Comparison of ENCODE assay signal across 3 fruit fly cellular contexts in the genomic region with DNA sequence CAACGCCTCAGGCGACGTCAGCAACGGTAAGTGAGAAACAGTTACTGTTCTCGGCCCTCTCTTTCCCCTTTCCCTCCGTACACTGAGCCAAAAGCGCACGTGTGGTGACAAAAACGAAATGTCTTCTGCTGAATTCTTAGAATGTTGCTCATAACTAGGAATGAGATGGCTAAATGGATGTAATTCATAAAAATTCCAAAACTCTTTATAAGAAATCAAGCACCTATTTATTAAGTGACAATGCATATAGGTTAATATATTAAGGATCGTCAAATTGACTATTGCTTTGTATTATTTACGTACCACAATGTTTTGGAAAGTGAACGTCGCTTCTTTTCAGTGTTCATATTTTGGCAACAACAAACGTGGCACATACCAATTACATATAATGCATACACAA.
A peak's percentile ranks its signal among the peaks of the same experiment; 100 is the strongest.
TF ChIP-seq lines count a peak whose summit lies in the region.

No protein-coding gene starts in this region.

- no peak for TF ChIP-seq CTCF in whole organism, embryonic (GFP tag; optimal IDR thresholded peaks at IDR 0.05; lab: Kevin White, UChicago)

TF ChIP-seq in whole organism, adult, 20 proteins besides CTCF, POLR2A, EP300 and RAD21:
- TF ChIP-seq CG7101 (tag; optimal IDR thresholded peaks at IDR 0.05; lab: Kevin White, UChicago) (peak; percentile 6), CG12768 (GFP tag; optimal IDR thresholded peaks at IDR 0.05; lab: Kevin White, UChicago) (no peak), CG5204 (GFP tag; optimal IDR thresholded peaks at IDR 0.05; lab: Kevin White, UChicago) (peak; percentile 43), Hr96 (GFP tag; optimal IDR thresholded peaks at IDR 0.05; lab: Kevin White, UChicago) (peak; percentile 8), tj (GFP tag; optimal IDR thresholded peaks at IDR 0.05; lab: Kevin White, UChicago) (no peak)

TF ChIP-seq in whole organism, embryonic, 481 proteins besides CTCF, POLR2A, EP300 and RAD21 (continues in another document):
- TF ChIP-seq CG7987 (GFP tag; optimal IDR thresholded peaks at IDR 0.05; lab: Kevin White, UChicago) (no peak), Dek (tag; optimal IDR thresholded peaks at IDR 0.05; lab: Kevin White, UChicago) (peak; percentile 45), CG6654 (GFP tag; optimal IDR thresholded peaks at IDR 0.05; lab: Kevin White, UChicago) (no peak), CG7556 (GFP tag; optimal IDR thresholded peaks at IDR 0.05; lab: Kevin White, UChicago) (peak; percentile 59), sqz (GFP tag; optimal IDR thresholded peaks at IDR 0.05; lab: Kevin White, UChicago) (no peak), twi (tag; optimal IDR thresholded peaks at IDR 0.05; lab: Kevin White, UChicago) (no peak), C15 (GFP tag; IDR thresholded peaks at IDR 0.05; lab: Robert Waterston, UW) (no peak), tx (GFP tag; optimal IDR thresholded peaks at IDR 0.05; lab: Kevin White, UChicago) (no peak), TFAM (GFP tag; optimal IDR thresholded peaks at IDR 0.05; lab: Kevin White, UChicago) (no peak), CG2202 (tag; optimal IDR thresholded peaks at IDR 0.05; lab: Kevin White, UChicago) (no peak), ems (GFP tag; optimal IDR thresholded peaks at IDR 0.05; lab: Kevin White, UChicago) (peak; percentile 11), CG8924 (tag; optimal IDR thresholded peaks at IDR 0.05; lab: Kevin White, UChicago) (peak; percentile 13), ERR (GFP tag; optimal IDR thresholded peaks at IDR 0.05; lab: Kevin White, UChicago) (no peak), Ada2b (GFP tag; IDR thresholded peaks at IDR 0.05; lab: Robert Waterston, UW) (no peak), Doc3 (GFP tag; IDR thresholded peaks at IDR 0.05; lab: Robert Waterston, UW; ENCODE audit: partially characterized antibody) (no peak), sug (tag; optimal IDR thresholded peaks at IDR 0.05; lab: Kevin White, UChicago) (peak; percentile 27), CG1024 (GFP tag; IDR thresholded peaks at IDR 0.05; lab: Robert Waterston, UW) (no peak), salm (tag; optimal IDR thresholded peaks at IDR 0.05; lab: Kevin White, UChicago) (no peak), mirr (GFP tag; optimal IDR thresholded peaks at IDR 0.05; lab: Kevin White, UChicago) (no peak), CG12659 (GFP tag; optimal IDR thresholded peaks at IDR 0.05; lab: Kevin White, UChicago) (peak; percentile 17), CG6272 (GFP tag; IDR thresholded peaks at IDR 0.05; lab: Robert Waterston, UW) (no peak), oc (tag; optimal IDR thresholded peaks at IDR 0.05; lab: Kevin White, UChicago) (no peak), slbo (GFP tag; IDR thresholded peaks at IDR 0.05; lab: Robert Waterston, UW) (peak; percentile 66), CG9727 (GFP tag; optimal IDR thresholded peaks at IDR 0.05; lab: Kevin White, UChicago) (peak; percentile 20), HmgZ (tag; optimal IDR thresholded peaks at IDR 0.05; lab: Kevin White, UChicago) (peak; percentile 43), CG30403 (GFP tag; optimal IDR thresholded peaks at IDR 0.05; lab: Kevin White, UChicago) (peak; percentile 22), Taf1 (GFP tag; IDR thresholded peaks at IDR 0.05; lab: Robert Waterston, UW) (no peak), nerfin-2 (GFP tag; IDR thresholded peaks at IDR 0.05; lab: Robert Waterston, UW; ENCODE audit: partially characterized antibody) (no peak), hbn (GFP tag; IDR thresholded peaks at IDR 0.05; lab: Robert Waterston, UW; ENCODE audit: partially characterized antibody) (no peak), CG13424 (tag; optimal IDR thresholded peaks at IDR 0.05; lab: Kevin White, UChicago) (peak; percentile 48), insv (GFP tag; optimal IDR thresholded peaks at IDR 0.05; lab: Kevin White, UChicago) (no peak), CG4730 (GFP tag; IDR thresholded peaks at IDR 0.05; lab: Robert Waterston, UW) (no peak), Vsx1 (GFP tag; optimal IDR thresholded peaks at IDR 0.05; lab: Kevin White, UChicago) (no peak), Usf (GFP tag; optimal IDR thresholded peaks at IDR 0.05; lab: Kevin White, UChicago) (no peak), CG9437 (GFP tag; optimal IDR thresholded peaks at IDR 0.05; lab: Kevin White, UChicago) (no peak), lmd (GFP tag; IDR thresholded peaks at IDR 0.05; lab: Robert Waterston, UW) (peak; percentile 45; the same call in 1 of the 2 replicates), CG9817 (tag; optimal IDR thresholded peaks at IDR 0.05; lab: Kevin White, UChicago) (peak; percentile 40), Xbp1 (GFP tag; optimal IDR thresholded peaks at IDR 0.05; lab: Kevin White, UChicago) (peak; percentile 28), fd64A (GFP tag; optimal IDR thresholded peaks at IDR 0.05; lab: Kevin White, UChicago) (no peak), Lim3 (GFP tag; IDR thresholded peaks at IDR 0.05; lab: Robert Waterston, UW) (no peak), CG13624 (GFP tag; optimal IDR thresholded peaks at IDR 0.05; lab: Kevin White, UChicago) (no peak), CG31441 (GFP tag; IDR thresholded peaks at IDR 0.05; lab: Robert Waterston, UW) (no peak)

TF ChIP-seq in whole organism, prepupa, 60 proteins besides CTCF, POLR2A, EP300 and RAD21:
- no peak for TF ChIP-seq dsx (GFP tag; optimal IDR thresholded peaks at IDR 0.05; lab: Kevin White, UChicago; ENCODE audit: poor library complexity, severe bottlenecking)
- no peak for TF ChIP-seq eg (GFP tag; IDR thresholded peaks at IDR 0.05; lab: Robert Waterston, UW)
- TF ChIP-seq CG8119 (GFP tag; IDR thresholded peaks at IDR 0.05; lab: Robert Waterston, UW), result no peak
- TF ChIP-seq dac (GFP tag; optimal IDR thresholded peaks at IDR 0.05; lab: Kevin White, UChicago), result no peak
- TF ChIP-seq Eip78C (GFP tag; lab: Kevin White, UChicago), result peak; percentile 59
- TF ChIP-seq Hr38 (GFP tag; optimal IDR thresholded peaks at IDR 0.05; lab: Kevin White, UChicago), result no peak
- TF ChIP-seq CG6276 (GFP tag; optimal IDR thresholded peaks at IDR 0.05; lab: Kevin White, UChicago), result no peak
- no peak for TF ChIP-seq CG11294 (GFP tag; IDR thresholded peaks at IDR 0.05; lab: Robert Waterston, UW)
